Fruit fly (Drosophila melanogaster) whole organism, embryonic: Measurements from ENCODE around the gene Arr1.

Experiments
- Antp ChIP-seq: fragments of 200-800 bp; sonication (Bioruptor generic); optimal IDR thresholded peaks from 3 replicates; lab custom pipeline; 2016; ENCODE audit warnings: missing biosample characterization, missing genetic modification characterization
- Atf3 ChIP-seq: fragments of 200-800 bp; sonication (Bioruptor generic); optimal IDR thresholded peaks from 3 replicates; lab custom pipeline; 2016; ENCODE audit warnings: missing biosample characterization, missing genetic modification characterization
- B-H2 ChIP-seq: fragments of 200-800 bp; sonication (Bioruptor generic); optimal IDR thresholded peaks from 2 replicates; lab custom pipeline; 2018; ENCODE audit warnings: missing biosample characterization, mild to moderate bottlenecking, missing genetic modification characterization
- CG10654 ChIP-seq: fragments of 200-800 bp; sonication (Bioruptor generic); optimal IDR thresholded peaks from 2 replicates; lab custom pipeline; 2016; ENCODE audit warnings: missing biosample characterization, missing genetic modification characterization
- CG12744 ChIP-seq: fragments of 200-800 bp; sonication (Bioruptor generic); optimal IDR thresholded peaks from 2 replicates; lab custom pipeline; 2016; ENCODE audit warnings: missing biosample characterization, missing genetic modification characterization
- CG15073 ChIP-seq: fragments of 200-800 bp; sonication (Bioruptor generic); optimal IDR thresholded peaks from 2 replicates; lab custom pipeline; 2016; ENCODE audit warnings: missing biosample characterization, missing genetic modification characterization
- CG1792 ChIP-seq: fragments of 200-800 bp; sonication (Bioruptor generic); optimal IDR thresholded peaks from 2 replicates; lab custom pipeline; 2016; ENCODE audit warnings: missing biosample characterization, missing genetic modification characterization
- CG18599 ChIP-seq: fragments of 200-800 bp; sonication (Bioruptor generic); optimal IDR thresholded peaks from 3 replicates; lab custom pipeline; 2017; ENCODE audit warnings: missing biosample characterization, missing genetic modification characterization, mild to moderate bottlenecking, moderate library complexity, missing genetic modification reagents
- CG31441 ChIP-seq: fragments of 200-800 bp; sonication (Bioruptor generic); IDR thresholded peaks from 2 replicates; pipeline ENCODE4 v1.3.6; 2022; ENCODE audit warnings: missing biosample characterization, missing genetic modification characterization
- CG32532 ChIP-seq: fragments of 200-800 bp; sonication (Bioruptor generic); IDR thresholded peaks from 2 replicates; pipeline ENCODE4 v1.3.6; 2022; ENCODE audit warnings: missing biosample characterization, missing genetic modification characterization
- CG42726 ChIP-seq: fragments of 200-800 bp; sonication (Bioruptor generic); IDR thresholded peaks from 2 replicates; pipeline ENCODE4 v1.3.6; 2022; ENCODE audit warnings: missing biosample characterization, missing genetic modification characterization; ENCODE audit not compliant: partially characterized antibody
- CG4282 ChIP-seq: fragments of 200-800 bp; sonication (Bioruptor generic); optimal IDR thresholded peaks from 2 replicates; lab custom pipeline; 2016; ENCODE audit warnings: missing biosample characterization, missing genetic modification characterization
- CG4328 ChIP-seq: fragments of 200-800 bp; sonication (Bioruptor generic); optimal IDR thresholded peaks from 3 replicates; lab custom pipeline; 2017; ENCODE audit warnings: missing biosample characterization, missing genetic modification reagents, missing genetic modification characterization
- CG7271 ChIP-seq: fragments of 200-800 bp; sonication (Bioruptor generic); optimal IDR thresholded peaks from 2 replicates; lab custom pipeline; 2018; ENCODE audit warnings: missing biosample characterization, mild to moderate bottlenecking, missing genetic modification characterization, moderate library complexity
- CG7963 ChIP-seq: fragments of 200-800 bp; sonication (Bioruptor generic); IDR thresholded peaks from 3 replicates; pipeline ENCODE4 v1.3.6; 2022; ENCODE audit warnings: missing biosample characterization, missing genetic modification characterization; ENCODE audit not compliant: partially characterized antibody
- CoRest ChIP-seq: fragments of 200-800 bp; sonication (Bioruptor generic); optimal IDR thresholded peaks from 3 replicates; lab custom pipeline; 2018; ENCODE audit warnings: missing biosample characterization, mild to moderate bottlenecking, missing genetic modification characterization, moderate library complexity
- Dbx ChIP-seq: fragments of 200-800 bp; sonication (Bioruptor generic); IDR thresholded peaks from 3 replicates; pipeline ENCODE4 v1.3.6; 2022; ENCODE audit warnings: missing biosample characterization, missing genetic modification characterization
- Dfd ChIP-seq, 2 experiments: fragments of >200 bp; optimal IDR thresholded peaks; 2 replicates each; lab custom pipeline; 2017; ENCODE audit warnings: missing biosample characterization in 2 of 2, missing genetic modification characterization in 2 of 2
- Doc2 ChIP-seq: fragments of 200-800 bp; sonication (Bioruptor generic); IDR thresholded peaks from 2 replicates; pipeline ENCODE4 v1.3.6; 2022; ENCODE audit warnings: missing biosample characterization, missing genetic modification characterization
- Gug ChIP-seq: fragments of 200-800 bp; sonication (Bioruptor generic); IDR thresholded peaks from 4 replicates; pipeline ENCODE4 v1.3.6; 2022; ENCODE audit warnings: missing biosample characterization, missing genetic modification characterization
- Hr3 ChIP-seq: fragments of 200-800 bp; sonication (Bioruptor generic); optimal IDR thresholded peaks from 3 replicates; lab custom pipeline; 2016; ENCODE audit warnings: missing biosample characterization, missing genetic modification characterization
- NFAT ChIP-seq: fragments of 200-800 bp; sonication (Bioruptor generic); IDR thresholded peaks from 2 replicates; pipeline ENCODE4 v1.3.6; 2022; ENCODE audit warnings: missing biosample characterization, missing genetic modification characterization
- Rfx ChIP-seq: fragments of 200-800 bp; sonication (Bioruptor generic); IDR thresholded peaks from 2 replicates; pipeline ENCODE4 v1.3.6; 2022; ENCODE audit warnings: missing biosample characterization, missing genetic modification characterization
- Rx ChIP-seq: fragments of 200-800 bp; sonication (Bioruptor generic); IDR thresholded peaks from 2 replicates; pipeline ENCODE4 v1.3.6; 2022; ENCODE audit warnings: missing biosample characterization, missing genetic modification characterization
- Six4 ChIP-seq: fragments of 200-800 bp; sonication (Bioruptor generic); optimal IDR thresholded peaks from 2 replicates; lab custom pipeline; 2016; ENCODE audit warnings: missing biosample characterization, missing genetic modification characterization
- Stat92E ChIP-seq, 3 experiments: fragments of >200 bp in 2 of 3; fragments of 200-800 bp in 1 of 3; sonication (Bioruptor generic) in 1 of 3; optimal IDR thresholded peaks; 2 replicates each; lab custom pipeline; 2017 to 2019; ENCODE audit warnings: missing biosample characterization in 3 of 3, missing genetic modification characterization in 3 of 3, mild to moderate bottlenecking in 1 of 3, moderate library complexity in 1 of 3
- Trl ChIP-seq, 3 experiments: fragments of >200 bp in 2 of 3; fragments of 200-800 bp in 1 of 3; sonication (Bioruptor generic) in 1 of 3; optimal IDR thresholded peaks; 2 replicates in 1 of 3; 3 replicates in 2 of 3; lab custom pipeline; 2016 to 2017; ENCODE audit warnings: missing biosample characterization in 1 of 3, missing genetic modification characterization in 1 of 3
- abd-A ChIP-seq: fragments of 200-800 bp; sonication (Bioruptor generic); optimal IDR thresholded peaks from 3 replicates; lab custom pipeline; 2019; ENCODE audit warnings: missing biosample characterization, mild to moderate bottlenecking, missing genetic modification characterization, moderate library complexity
- dpn ChIP-seq, 2 experiments: fragments of 200-800 bp; sonication (Bioruptor generic); optimal IDR thresholded peaks; 3 replicates each; lab custom pipeline; 2016; ENCODE audit warnings: missing biosample characterization in 2 of 2, missing genetic modification characterization in 2 of 2
- dysf ChIP-seq: fragments of 200-800 bp; sonication (Bioruptor generic); IDR thresholded peaks from 3 replicates; pipeline ENCODE4 v1.3.6; 2022; ENCODE audit warnings: missing biosample characterization, missing genetic modification characterization
- fd96Cb ChIP-seq: fragments of 200-800 bp; sonication (Bioruptor generic); optimal IDR thresholded peaks from 2 replicates; lab custom pipeline; 2018; ENCODE audit warnings: missing biosample characterization, mild to moderate bottlenecking, missing genetic modification characterization, moderate library complexity
- ftz-f1 ChIP-seq: fragments of 200-800 bp; sonication (Bioruptor generic); optimal IDR thresholded peaks from 2 replicates; lab custom pipeline; 2016; ENCODE audit warnings: missing biosample characterization, missing genetic modification characterization
- gce ChIP-seq: fragments of 200-800 bp; sonication (Bioruptor generic); IDR thresholded peaks from 3 replicates; pipeline ENCODE4 v1.3.6; 2022; ENCODE audit warnings: missing biosample characterization, missing genetic modification characterization
- gro ChIP-seq: fragments of 200-800 bp; sonication (Bioruptor generic); optimal IDR thresholded peaks from 2 replicates; lab custom pipeline; 2016; ENCODE audit warnings: missing biosample characterization, missing genetic modification characterization
- gsb ChIP-seq: fragments of 200-800 bp; sonication (Bioruptor generic); IDR thresholded peaks from 2 replicates; pipeline ENCODE4 v1.3.6; 2022; ENCODE audit warnings: missing biosample characterization, missing genetic modification characterization
- ham ChIP-seq: fragments of 200-800 bp; sonication (Bioruptor generic); IDR thresholded peaks from 2 replicates; pipeline ENCODE4 v1.3.6; 2022; ENCODE audit warnings: missing biosample characterization, missing genetic modification characterization
- kni ChIP-seq: fragments of 200-800 bp; sonication (Bioruptor generic); optimal IDR thresholded peaks from 3 replicates; lab custom pipeline; 2017; ENCODE audit warnings: mild to moderate bottlenecking, missing biosample characterization, missing genetic modification reagents, missing genetic modification characterization
- maf-S ChIP-seq: fragments of 200-800 bp; sonication (Bioruptor generic); optimal IDR thresholded peaks from 2 replicates; lab custom pipeline; 2016; ENCODE audit warnings: missing biosample characterization, missing genetic modification characterization
- nau ChIP-seq: fragments of 200-800 bp; sonication (Bioruptor generic); optimal IDR thresholded peaks from 3 replicates; lab custom pipeline; 2017; ENCODE audit warnings: missing biosample characterization, mild to moderate bottlenecking, missing genetic modification characterization, missing genetic modification reagents
- pum ChIP-seq: fragments of 200-800 bp; sonication (Bioruptor generic); optimal IDR thresholded peaks from 2 replicates; lab custom pipeline; 2016; ENCODE audit warnings: missing biosample characterization, missing genetic modification characterization
- sd ChIP-seq: fragments of 200-800 bp; sonication (Bioruptor generic); optimal IDR thresholded peaks from 3 replicates; lab custom pipeline; 2018; ENCODE audit warnings: missing biosample characterization, mild to moderate bottlenecking, missing genetic modification characterization, moderate library complexity
- slbo ChIP-seq: fragments of 200-800 bp; sonication (Bioruptor generic); IDR thresholded peaks from 2 replicates; pipeline ENCODE4 v1.3.6; 2022; ENCODE audit warnings: missing biosample characterization, missing genetic modification characterization
- sr ChIP-seq: fragments of 200-800 bp; sonication (Bioruptor generic); IDR thresholded peaks from 3 replicates; pipeline ENCODE4 v1.3.6; 2022; ENCODE audit warnings: missing biosample characterization, missing genetic modification characterization
- unpg ChIP-seq: fragments of 200-800 bp; sonication (Bioruptor generic); optimal IDR thresholded peaks from 3 replicates; lab custom pipeline; 2018; ENCODE audit warnings: missing biosample characterization, mild to moderate bottlenecking, missing genetic modification characterization, moderate library complexity
- usp ChIP-seq: fragments of >200 bp; optimal IDR thresholded peaks from 2 replicates; lab custom pipeline; 2017; ENCODE audit warnings: missing biosample characterization, missing genetic modification characterization
- vfl ChIP-seq: fragments of 200-800 bp; sonication (Bioruptor generic); optimal IDR thresholded peaks from 2 replicates; lab custom pipeline; 2016; ENCODE audit warnings: missing biosample characterization, missing genetic modification characterization
- vnd ChIP-seq: fragments of 200-800 bp; sonication (Bioruptor generic); IDR thresholded peaks from 3 replicates; pipeline ENCODE4 v1.3.6; 2022; ENCODE audit warnings: missing biosample characterization, missing genetic modification characterization; ENCODE audit not compliant: partially characterized antibody
- zen ChIP-seq: fragments of 200-800 bp; sonication (Bioruptor generic); optimal IDR thresholded peaks from 3 replicates; lab custom pipeline; 2018; ENCODE audit warnings: missing biosample characterization, mild to moderate bottlenecking, missing genetic modification characterization, moderate library complexity

The Arr1 gene

DNA sequence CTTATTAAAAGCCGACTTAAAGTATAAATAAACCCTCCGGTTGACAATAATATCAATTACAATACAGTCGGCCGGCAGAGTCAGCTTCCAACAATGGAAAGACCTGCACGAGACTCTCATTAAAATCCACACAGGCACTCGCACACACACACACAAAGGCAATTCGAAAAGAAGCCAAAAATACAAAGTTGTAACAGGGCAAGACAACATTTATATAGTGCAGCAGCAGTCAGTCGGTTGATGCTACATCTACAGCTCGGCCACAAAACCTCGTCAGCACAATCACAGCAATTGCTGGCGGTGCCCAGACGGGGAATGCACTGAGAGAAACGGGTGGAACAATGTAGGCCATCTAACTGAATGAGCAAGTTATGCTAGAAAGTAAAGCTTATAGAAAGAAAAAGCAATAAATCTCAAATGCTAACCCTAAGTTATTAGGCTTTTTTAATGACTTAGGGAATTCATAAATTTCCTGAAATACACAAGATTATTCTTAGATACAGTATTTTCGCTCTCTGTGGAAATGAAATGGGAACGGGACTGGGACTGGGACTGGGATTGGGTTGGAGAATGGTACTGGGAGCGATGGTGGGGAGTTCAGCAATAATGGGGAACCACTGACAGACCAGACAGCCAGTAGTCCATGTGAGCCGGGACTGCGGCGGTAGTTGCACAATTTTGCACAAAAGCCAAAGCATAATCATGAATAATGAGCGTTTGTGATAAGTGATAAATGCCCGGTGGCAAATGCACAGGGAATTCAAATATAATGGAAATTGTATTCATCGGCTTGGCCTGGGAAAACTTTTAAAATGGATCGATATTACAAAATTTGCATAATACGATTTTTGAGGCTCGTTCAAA lies 43.5 kb downstream of the Arr1 start (continued):
- no peak for TF ChIP-seq ftz-f1
- no peak for TF ChIP-seq CG42726
- TF ChIP-seq CG32532 (GFP tag; lab: Robert Waterston, UW) = peak; percentile 55; the same call in 1 of the 2 replicates
- TF ChIP-seq sr (GFP tag; lab: Robert Waterston, UW) = no peak
- no peak for TF ChIP-seq CG12744 (GFP tag; lab: Kevin White, UChicago)
- TF ChIP-seq slbo (GFP tag; lab: Robert Waterston, UW) = peak; percentile 56
- TF ChIP-seq gsb = no peak
- TF ChIP-seq Dfd (GFP tag; optimal IDR thresholded peaks at IDR 0.05; lab: Kevin White, UChicago) = no peak
- TF ChIP-seq dpn (GFP tag; optimal IDR thresholded peaks at IDR 0.05; lab: Kevin White, UChicago) = peak; percentile 33 to 36
- peak; percentile 10 for TF ChIP-seq vfl
- peak; percentile 45; the same call in 2 of the 3 replicates for TF ChIP-seq dysf (GFP tag; lab: Robert Waterston, UW)
- TF ChIP-seq vnd (GFP tag; lab: Robert Waterston, UW) = no peak
- no peak for TF ChIP-seq sd
- TF ChIP-seq CG1792 (GFP tag; lab: Kevin White, UChicago) = peak; percentile 40
- no peak for TF ChIP-seq kni
- TF ChIP-seq ham = no peak
- TF ChIP-seq NFAT = 0 out of 2 replicates have a peak, but pooled peaks have one; percentile 11
- TF ChIP-seq nau (GFP tag; lab: Kevin White, UChicago) = peak; percentile 29
- TF ChIP-seq unpg (GFP tag; lab: Kevin White, UChicago) = peak; percentile 53
- no peak for TF ChIP-seq CG15073 (GFP tag; lab: Kevin White, UChicago)
- TF ChIP-seq CG7271 (tag; lab: Kevin White, UChicago) = no peak
- peak; percentile 53 for TF ChIP-seq CG31441 (GFP tag; lab: Robert Waterston, UW)
- no peak for TF ChIP-seq gce (GFP tag; lab: Robert Waterston, UW)
- TF ChIP-seq usp (GFP tag; lab: Kevin White, UChicago) = no peak
- TF ChIP-seq Rfx = peak; percentile 44; the same call in 1 of the 2 replicates
- peak; percentile 44 for TF ChIP-seq fd96Cb (tag; lab: Kevin White, UChicago)
- TF ChIP-seq gro (GFP tag; lab: Kevin White, UChicago) = peak; percentile 15
- TF ChIP-seq Six4 (GFP tag; lab: Kevin White, UChicago) = peak; percentile 19
- no peak for TF ChIP-seq Atf3 (GFP tag; lab: Kevin White, UChicago)
- no peak for TF ChIP-seq Stat92E (GFP tag; optimal IDR thresholded peaks at IDR 0.05; lab: Kevin White, UChicago)
- 0 out of 3 replicates have a peak, but pooled peaks have one; percentile 10 for TF ChIP-seq Dbx (GFP tag; lab: Robert Waterston, UW)
- no peak for TF ChIP-seq maf-S (GFP tag; lab: Kevin White, UChicago)
- no peak for TF ChIP-seq CG4282 (GFP tag; lab: Kevin White, UChicago)
- peak; percentile 36; the same call in 2 of the 4 replicates for TF ChIP-seq Gug (GFP tag; lab: Robert Waterston, UW)
- TF ChIP-seq CG4328 (GFP tag; lab: Kevin White, UChicago) = no peak
- TF ChIP-seq CG7963 (GFP tag; lab: Robert Waterston, UW) = no peak
- no peak for TF ChIP-seq abd-A
- TF ChIP-seq Trl (optimal IDR thresholded peaks at IDR 0.05; lab: Kevin White, UChicago) = no peak
- TF ChIP-seq Trl (GFP tag; optimal IDR thresholded peaks at IDR 0.05; lab: Kevin White, UChicago) = peak; percentile 37
- peak; percentile 5; the same call in 1 of the 2 replicates for TF ChIP-seq Rx
- no peak for TF ChIP-seq Doc2
- TF ChIP-seq Antp (GFP tag; lab: Kevin White, UChicago) = peak; percentile 61
- TF ChIP-seq CG18599 (GFP tag; lab: Kevin White, UChicago) = peak; percentile 72
- peak; percentile 34 for TF ChIP-seq Hr3 (GFP tag; lab: Kevin White, UChicago)
- no peak for TF ChIP-seq CG10654 (GFP tag; lab: Kevin White, UChicago)
- TF ChIP-seq pum (GFP tag; lab: Kevin White, UChicago) = peak; percentile 29
- peak; percentile 43 for TF ChIP-seq CoRest (tag; lab: Kevin White, UChicago)
- TF ChIP-seq zen (tag; lab: Kevin White, UChicago) = no peak
- no peak for TF ChIP-seq B-H2 (GFP tag; lab: Kevin White, UChicago)
